Fruit fly (Drosophila melanogaster) whole organism, adult: ENCODE data around the gene Acat1.

ENCODE experiments used
- CG7045 ChIP-seq: fragments of 200-800 bp; sonication (Bioruptor generic); optimal IDR thresholded peaks from 2 replicates; lab custom pipeline; 2017; ENCODE audit warnings: missing biosample characterization, mild to moderate bottlenecking, missing genetic modification characterization
- cic ChIP-seq: fragments of 200-800 bp; sonication (Bioruptor generic); optimal IDR thresholded peaks from 2 replicates; lab custom pipeline; 2017; ENCODE audit warnings: missing biosample characterization, mild to moderate bottlenecking, missing genetic modification characterization, moderate library complexity
- cnc ChIP-seq, 2 experiments: fragments of >200 bp; optimal IDR thresholded peaks; 2 replicates each; lab custom pipeline; 2017
- tj ChIP-seq: fragments of 200-800 bp; sonication (Bioruptor generic); optimal IDR thresholded peaks from 3 replicates; lab custom pipeline; 2017; ENCODE audit warnings: missing biosample characterization, mild to moderate bottlenecking, missing genetic modification characterization, moderate library complexity

DNA sequence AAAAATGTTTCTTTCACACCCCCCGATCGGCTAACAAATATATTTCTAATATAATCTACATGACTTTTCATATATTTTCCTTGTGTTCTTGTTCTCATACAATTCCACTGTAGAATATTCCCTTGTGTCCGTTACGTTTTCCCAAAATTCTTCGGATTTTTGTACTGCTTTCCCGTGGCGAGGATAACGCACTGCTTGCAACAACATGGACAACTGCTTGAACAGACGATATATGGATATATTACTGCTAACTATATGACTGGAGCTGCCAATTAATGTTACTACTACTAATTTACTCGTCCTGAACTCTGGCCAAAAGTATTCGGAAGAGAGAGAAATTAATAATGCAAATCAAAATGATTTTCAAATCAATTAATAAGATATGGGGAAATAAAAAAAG, 36.3 kb upstream of the Acat1 start:
- TF ChIP-seq cic (GFP tag; lab: Kevin White, UChicago) (no peak), CG7045 (no peak), tj (no peak), cnc (optimal IDR thresholded peaks at IDR 0.05; lab: Kevin White, UChicago) (no peak)
